Fruit fly (Drosophila melanogaster) S2 (cell line): ENCODE measurements around the gene Usp2.
"Not testable (repeated sequence)": the region's sequence is repeated elsewhere in the genome, so short reads cannot be mapped to it uniquely, and the experiment has no call there.

Experiments
- CG8478 ChIP-seq: fragments of >200 bp; optimal IDR thresholded peaks from 2 replicates; lab custom pipeline; 2018
- CTCF ChIP-seq, 2 experiments: fragments of >200 bp; optimal IDR thresholded peaks; 2 replicates each; lab custom pipeline; 2018

- peak; percentile 85 for TF ChIP-seq CG8478
- not testable (repeated sequence) for TF ChIP-seq CTCF (optimal IDR thresholded peaks at IDR 0.05; lab: Kevin White, UChicago)
Observed at dm6 chrX:22432929-22433605, 22.5 kb upstream of the Usp2 start.
